Fruit fly (Drosophila melanogaster): ENCODE measurements around the gene CG31013.

Gene CG31013

DNA sequence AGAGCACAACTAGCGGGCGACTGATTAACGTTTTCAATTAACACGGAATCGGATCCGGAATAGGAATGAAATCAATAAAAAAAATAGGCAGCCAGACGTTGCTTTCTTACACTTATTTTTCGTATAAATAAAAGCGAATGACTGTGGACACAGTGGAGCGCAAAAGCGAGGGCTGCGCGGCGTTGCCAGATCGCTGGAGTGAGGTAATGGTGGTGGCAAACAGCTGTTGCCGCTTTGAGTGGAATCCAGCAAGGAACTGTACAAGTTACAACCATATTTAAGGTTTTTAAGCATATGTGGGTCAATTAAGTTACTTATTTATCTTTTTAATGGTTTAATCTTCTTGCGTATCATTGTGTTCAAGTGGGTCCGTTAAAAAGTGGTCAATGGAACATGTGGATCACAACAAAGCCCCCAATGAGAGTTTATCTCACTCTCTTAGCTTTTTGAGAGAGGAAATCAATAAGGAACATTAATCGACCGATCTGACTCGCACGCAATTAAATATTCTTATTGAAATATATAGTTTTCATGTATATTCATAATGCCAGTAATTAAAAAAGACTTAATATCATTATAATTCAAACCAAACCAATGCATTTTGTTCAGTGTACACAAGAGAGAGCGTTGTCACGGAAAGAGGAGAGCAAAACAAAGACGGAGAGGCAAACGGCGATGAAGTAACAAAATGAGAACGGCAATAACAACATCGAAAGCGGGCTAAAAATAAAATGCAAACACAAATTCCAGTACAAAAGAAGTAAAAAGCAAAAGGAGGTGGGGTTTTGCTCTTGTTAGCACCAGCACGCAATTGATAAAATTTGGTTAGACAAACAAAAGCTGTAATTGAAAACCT lies 45.3 kb downstream of the CG31013 start (continued):
- TF ChIP-seq cwo (GFP tag; optimal IDR thresholded peaks at IDR 0.05) (peak; percentile 90), Hand (GFP tag; optimal IDR thresholded peaks at IDR 0.05) (peak; percentile 83), Bteb2 (GFP tag; optimal IDR thresholded peaks at IDR 0.05) (peak; percentile 84), CG10366 (GFP tag; IDR thresholded peaks at IDR 0.05) (peak; percentile 93), CG3838 (GFP tag; optimal IDR thresholded peaks at IDR 0.05) (peak; percentile 83), CG11695 (GFP tag; IDR thresholded peaks at IDR 0.05) (peak; percentile 95), CG11456 (GFP tag; IDR thresholded peaks at IDR 0.05) (peak; percentile 92), CG17186 (GFP tag; optimal IDR thresholded peaks at IDR 0.05) (peak; percentile 9), kay (GFP tag; optimal IDR thresholded peaks at IDR 0.05) (peak; percentile 83), bbx (GFP tag; IDR thresholded peaks at IDR 0.05; ENCODE audit: partially characterized antibody) (0 out of 2 replicates have a peak, but pooled peaks have one; percentile 45), unpg (GFP tag; optimal IDR thresholded peaks at IDR 0.05) (peak; percentile 95), BtbVII (GFP tag; optimal IDR thresholded peaks at IDR 0.05) (peak; percentile 88), prd (optimal IDR thresholded peaks at IDR 0.05) (no peak), prd (GFP tag; IDR thresholded peaks at IDR 0.05) (peak; percentile 93), GATAe (GFP tag; conservative IDR thresholded peaks at IDR 0.05) (peak; percentile 59; the same call in 1 of the 2 replicates), CG12219 (GFP tag; optimal IDR thresholded peaks at IDR 0.05) (peak; percentile 90), CG12942 (GFP tag; optimal IDR thresholded peaks at IDR 0.05) (peak; percentile 82), Hey (tag; optimal IDR thresholded peaks at IDR 0.05) (peak; percentile 83), hb (GFP tag; IDR thresholded peaks at IDR 0.05; ENCODE audit: partially characterized antibody) (no peak), Jarid2 (GFP tag; optimal IDR thresholded peaks at IDR 0.05) (peak; percentile 58), CG31224 (GFP tag; IDR thresholded peaks at IDR 0.05) (peak; percentile 81), otp (GFP tag; IDR thresholded peaks at IDR 0.05) (peak; percentile 93), nom (GFP tag; optimal IDR thresholded peaks at IDR 0.05) (peak; percentile 51), CG1233 (GFP tag; optimal IDR thresholded peaks at IDR 0.05) (peak; percentile 85), CG3995 (GFP tag; optimal IDR thresholded peaks at IDR 0.05) (peak; percentile 63), mam (GFP tag; optimal IDR thresholded peaks at IDR 0.05) (peak; percentile 87), E2f2 (GFP tag; IDR thresholded peaks at IDR 0.05) (peak; percentile 78), Trl (optimal IDR thresholded peaks at IDR 0.05) (peak; percentile 81 to 97), Trl (GFP tag; optimal IDR thresholded peaks at IDR 0.05) (peak; percentile 88), CG32772 (GFP tag; IDR thresholded peaks at IDR 0.05) (peak; percentile 92), tin (GFP tag; optimal IDR thresholded peaks at IDR 0.05) (peak; percentile 91), gcm2 (GFP tag; optimal IDR thresholded peaks at IDR 0.05) (no peak), exex (tag; optimal IDR thresholded peaks at IDR 0.05) (peak; percentile 31), Lim3 (GFP tag; IDR thresholded peaks at IDR 0.05) (peak; percentile 77), CG12071 (GFP tag; optimal IDR thresholded peaks at IDR 0.05) (peak; percentile 93), CG10654 (GFP tag; optimal IDR thresholded peaks at IDR 0.05) (peak; percentile 83), Dek (tag; optimal IDR thresholded peaks at IDR 0.05) (peak; percentile 88), sd (tag; optimal IDR thresholded peaks at IDR 0.05) (peak; percentile 90), CG10979 (tag; optimal IDR thresholded peaks at IDR 0.05) (peak; percentile 90), bigmax (GFP tag; optimal IDR thresholded peaks at IDR 0.05) (no peak), CG16815 (GFP tag; optimal IDR thresholded peaks at IDR 0.05) (peak; percentile 64), CG6813 (GFP tag; optimal IDR thresholded peaks at IDR 0.05) (peak; percentile 92), Gug (GFP tag; IDR thresholded peaks at IDR 0.05) (peak; percentile 79), ERR (GFP tag; optimal IDR thresholded peaks at IDR 0.05) (peak; percentile 84), sna (GFP tag; IDR thresholded peaks at IDR 0.05; ENCODE audit: partially characterized antibody) (no peak), CG9215 (GFP tag; IDR thresholded peaks at IDR 0.05) (peak; percentile 76), MTF-1 (GFP tag; optimal IDR thresholded peaks at IDR 0.05; ENCODE audit: borderline replicate concordance) (peak; percentile 62), ab (GFP tag; optimal IDR thresholded peaks at IDR 0.05) (no peak), tup (GFP tag; optimal IDR thresholded peaks at IDR 0.05) (peak; percentile 71)

Measured in whole organism, embryonic.